Fruit fly (Drosophila melanogaster) S2 (cell line): ENCODE measurements around the gene drm.

ENCODE experiments used
- CG8478 ChIP-seq: fragments of >200 bp; optimal IDR thresholded peaks from 2 replicates; lab custom pipeline; 2018
- CTCF ChIP-seq, 2 experiments: fragments of >200 bp; optimal IDR thresholded peaks; 2 replicates each; lab custom pipeline; 2018

drm gene

dm6 chr2L:3558299-3558698 is 19.3 kb downstream of the drm start:
- TF ChIP-seq CTCF (optimal IDR thresholded peaks at IDR 0.05; lab: Kevin White, UChicago) (no peak), CG8478 (lab: Kevin White, UChicago) (no peak)

DNA sequence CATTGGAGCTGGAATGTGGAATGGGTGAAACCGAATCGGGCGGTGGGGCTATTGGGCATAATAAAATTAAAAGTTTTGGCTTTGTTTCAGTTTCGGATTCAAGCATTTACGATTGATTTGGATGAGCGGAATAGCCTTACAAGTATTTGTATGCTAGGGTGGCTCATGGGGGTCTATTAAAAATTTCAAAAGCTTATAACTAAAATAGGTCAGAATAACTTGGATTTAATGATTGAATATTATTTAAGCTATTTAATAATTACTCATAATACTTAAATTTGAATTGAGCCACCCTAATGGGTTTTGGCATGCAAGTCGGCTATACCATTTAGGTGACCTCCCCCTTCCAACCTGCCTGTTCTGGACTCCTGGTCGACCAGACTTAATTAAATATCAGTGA is 20.6 kb downstream of the drm start:
- no peak for TF ChIP-seq CG8478 (lab: Kevin White, UChicago)
- TF ChIP-seq CTCF (optimal IDR thresholded peaks at IDR 0.05; lab: Kevin White, UChicago), result no peak

- no peak for TF ChIP-seq CG8478 (lab: Kevin White, UChicago)
Measured at dm6 chr2L:3562435-3562834, 23.4 kb downstream of the drm start.

- TF ChIP-seq CG8478 (lab: Kevin White, UChicago) (no peak), CTCF (optimal IDR thresholded peaks at IDR 0.05; lab: Kevin White, UChicago) (no peak)
Measured at dm6 chr2L:3564556-3564955, 25.5 kb downstream of the drm start.

- TF ChIP-seq CTCF (optimal IDR thresholded peaks at IDR 0.05; lab: Kevin White, UChicago), result no peak
- no peak for TF ChIP-seq CG8478 (lab: Kevin White, UChicago)
Measured at dm6 chr2L:3566532-3566931, 27.5 kb downstream of the drm start.

DNA sequence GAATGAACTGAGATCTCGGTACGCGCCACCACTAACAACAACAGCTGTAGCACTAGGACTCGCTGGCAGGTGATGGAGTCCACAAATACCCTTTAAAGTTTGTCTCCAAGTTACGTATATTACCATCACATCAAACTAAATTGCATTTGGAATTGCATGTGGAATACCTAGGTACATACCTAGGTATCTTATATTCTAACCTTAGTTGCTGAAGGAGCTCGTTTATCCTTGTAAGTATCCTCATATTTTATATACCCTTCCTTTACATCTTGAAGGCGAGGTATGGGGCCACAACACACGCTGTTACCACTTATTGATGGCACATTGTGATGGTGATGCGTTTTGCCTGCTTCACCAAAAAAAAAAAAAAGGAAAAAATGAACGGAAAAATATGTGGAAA is 28.3 kb downstream of the drm start:
- TF ChIP-seq CG8478 (lab: Kevin White, UChicago) (no peak), CTCF (optimal IDR thresholded peaks at IDR 0.05; lab: Kevin White, UChicago) (no peak)

DNA sequence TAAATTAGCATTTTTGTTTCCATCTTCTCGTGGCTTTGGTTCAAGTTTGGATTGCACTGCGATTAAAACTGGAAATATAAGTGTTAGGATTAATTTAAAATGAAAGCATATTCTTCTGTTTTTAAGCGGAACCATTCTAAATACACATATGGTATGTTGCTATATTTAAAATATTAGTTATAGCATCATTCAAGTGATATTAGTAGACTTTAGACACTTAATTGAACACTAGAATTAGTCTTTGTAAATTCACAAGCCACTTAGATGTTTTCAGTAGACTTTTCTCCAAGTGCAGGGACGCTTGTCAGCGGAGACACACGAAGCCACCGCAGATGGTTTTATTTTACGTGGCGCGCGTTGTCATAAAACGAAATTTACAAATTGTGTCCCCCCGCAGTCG is 30.8 kb downstream of the drm start:
- TF ChIP-seq CG8478 (lab: Kevin White, UChicago) (no peak), CTCF (optimal IDR thresholded peaks at IDR 0.05; lab: Kevin White, UChicago) (no peak)

dm6 chr2L:3570566-3570965 is 31.5 kb downstream of the drm start:
- TF ChIP-seq CTCF (optimal IDR thresholded peaks at IDR 0.05; lab: Kevin White, UChicago), result no peak

DNA sequence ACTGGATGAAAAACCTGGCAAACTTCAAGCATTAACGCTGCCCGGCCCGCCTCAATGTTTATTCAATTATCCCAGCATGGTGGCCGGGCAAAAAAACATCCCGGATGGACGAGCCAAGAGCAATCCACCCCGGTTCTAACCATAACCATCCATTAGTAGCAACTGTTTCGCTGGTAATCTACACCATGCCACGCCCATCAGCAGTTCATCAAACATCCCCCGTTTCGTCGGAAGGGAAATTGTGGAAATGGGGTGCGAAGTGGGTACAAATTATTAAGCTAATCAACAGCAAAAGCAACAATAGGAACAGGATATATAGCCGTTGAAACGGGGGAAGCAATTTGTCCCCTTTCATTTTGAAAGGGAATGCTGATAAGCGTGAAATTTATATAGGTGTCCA is 32.4 kb downstream of the drm start:
- TF ChIP-seq CG8478 (lab: Kevin White, UChicago) (no peak), CTCF (optimal IDR thresholded peaks at IDR 0.05; lab: Kevin White, UChicago) (no peak)

DNA sequence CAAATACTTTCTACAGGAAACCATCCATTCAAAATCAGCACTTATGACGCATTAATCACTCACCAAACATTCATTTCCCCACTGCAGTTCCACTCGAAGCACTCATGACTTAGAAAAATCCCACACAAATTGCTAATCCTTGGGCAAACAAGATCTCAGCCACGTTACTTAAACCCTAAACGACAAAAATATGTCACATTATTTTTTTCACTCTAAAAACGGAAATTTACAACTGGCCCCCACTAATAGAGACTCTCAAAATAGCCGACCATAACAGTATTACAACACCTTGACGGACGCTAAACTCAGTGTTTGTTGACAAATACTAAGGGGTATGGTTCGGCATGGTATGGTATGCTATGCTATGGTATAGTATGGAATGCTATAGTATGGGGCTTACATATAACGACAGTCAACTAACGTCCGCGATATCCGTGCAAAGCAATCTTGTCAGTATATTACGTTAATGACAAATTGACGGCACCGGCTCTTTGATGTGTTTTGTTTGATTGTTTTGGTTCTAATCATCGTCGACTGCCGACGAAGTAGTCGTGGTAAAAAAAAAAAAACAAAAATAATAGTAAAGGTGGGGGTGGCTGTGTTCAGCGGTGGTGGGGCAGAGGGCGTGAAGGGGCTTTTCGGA is 33.6 kb downstream of the drm start:
- TF ChIP-seq CG8478 (lab: Kevin White, UChicago) (no peak), CTCF (optimal IDR thresholded peaks at IDR 0.05; lab: Kevin White, UChicago) (no peak)

dm6 chr2L:3573172-3573755 is 34.2 kb downstream of the drm start:
- TF ChIP-seq CTCF (optimal IDR thresholded peaks at IDR 0.05; lab: Kevin White, UChicago), result no peak

DNA sequence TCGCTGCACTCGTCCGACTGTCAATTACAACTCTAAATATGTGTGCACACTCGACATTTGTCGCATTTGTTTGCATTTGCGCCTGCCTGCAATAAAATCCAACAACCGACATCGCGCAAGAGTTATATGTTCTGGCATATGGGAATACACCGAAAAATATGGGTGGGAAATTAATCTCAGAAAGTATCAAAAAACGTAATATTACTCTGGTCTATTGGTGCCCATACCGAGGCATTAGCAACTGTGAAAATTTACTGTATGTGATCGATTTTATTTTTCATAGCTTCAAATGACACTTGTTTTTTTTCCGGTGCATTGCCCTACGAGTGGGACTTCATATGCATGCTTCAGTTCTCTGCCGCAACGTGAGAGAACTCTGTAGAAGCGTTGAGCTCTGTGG is 34.9 kb downstream of the drm start:
- TF ChIP-seq CTCF (optimal IDR thresholded peaks at IDR 0.05; lab: Kevin White, UChicago) (no peak), CG8478 (lab: Kevin White, UChicago) (no peak)

DNA sequence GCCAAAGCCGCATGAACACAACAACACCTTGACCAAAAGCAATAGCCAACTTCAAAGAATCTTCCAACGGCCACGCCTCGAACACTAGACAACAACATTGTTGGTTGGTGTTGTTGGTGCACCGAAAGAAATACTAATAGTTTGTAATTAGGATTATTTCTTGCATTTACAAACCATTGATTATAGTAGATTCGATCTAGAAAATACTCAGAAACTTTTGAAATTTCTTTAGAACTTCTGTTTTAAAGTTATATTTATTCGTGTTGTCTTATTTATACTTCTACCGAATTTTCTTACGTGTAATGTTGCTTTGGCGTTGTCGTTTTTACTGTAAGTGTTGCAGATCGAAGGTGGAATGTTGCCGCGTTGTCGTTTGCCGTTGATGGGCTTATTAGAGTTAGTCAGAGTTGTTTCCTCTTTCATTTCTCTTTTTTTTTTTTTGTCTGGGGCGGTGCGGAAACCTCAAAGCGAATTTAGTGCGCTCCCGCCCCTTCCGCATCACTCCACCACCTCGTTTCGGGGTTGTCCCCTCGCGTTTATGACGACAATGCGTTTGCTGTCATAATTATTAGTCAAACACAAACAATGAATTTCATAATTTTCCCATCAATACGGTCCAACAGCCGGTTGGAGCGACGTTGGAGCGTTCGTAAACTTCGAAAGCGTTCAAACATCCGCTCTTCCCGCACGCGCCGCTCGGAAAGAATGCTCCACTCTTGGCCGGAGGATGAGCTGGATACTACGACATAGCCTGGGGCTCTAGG is 36.8 kb downstream of the drm start, which contains the start of gene CG43815:
Gene CG43815, plus strand, starts transcription at position 532 of the 764 bp plus-strand sequence.
- TF ChIP-seq CTCF (optimal IDR thresholded peaks at IDR 0.05; lab: Kevin White, UChicago) (no peak), CG8478 (lab: Kevin White, UChicago) (no peak)

DNA sequence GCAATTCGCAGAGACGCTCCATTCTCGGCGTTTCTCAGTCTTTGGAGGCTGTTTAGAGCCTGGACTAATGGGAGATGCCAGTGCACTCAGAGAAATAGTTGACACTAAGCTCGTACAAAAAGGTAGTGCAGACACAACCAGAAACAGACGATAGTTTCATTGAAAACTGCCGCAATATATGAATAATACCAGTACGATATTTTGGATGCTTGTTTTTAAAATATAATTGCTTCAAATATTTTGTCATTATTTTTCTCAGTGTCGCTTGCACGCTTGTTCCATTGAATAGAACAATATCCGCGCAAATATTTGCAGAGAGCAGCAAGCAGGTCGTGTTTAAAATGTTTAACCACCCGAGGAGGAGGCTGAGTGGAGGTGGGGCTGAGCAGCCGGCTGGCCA is 37.5 kb downstream of the drm start:
- no peak for TF ChIP-seq CTCF (optimal IDR thresholded peaks at IDR 0.05; lab: Kevin White, UChicago)
- TF ChIP-seq CG8478 (lab: Kevin White, UChicago), result no peak

DNA sequence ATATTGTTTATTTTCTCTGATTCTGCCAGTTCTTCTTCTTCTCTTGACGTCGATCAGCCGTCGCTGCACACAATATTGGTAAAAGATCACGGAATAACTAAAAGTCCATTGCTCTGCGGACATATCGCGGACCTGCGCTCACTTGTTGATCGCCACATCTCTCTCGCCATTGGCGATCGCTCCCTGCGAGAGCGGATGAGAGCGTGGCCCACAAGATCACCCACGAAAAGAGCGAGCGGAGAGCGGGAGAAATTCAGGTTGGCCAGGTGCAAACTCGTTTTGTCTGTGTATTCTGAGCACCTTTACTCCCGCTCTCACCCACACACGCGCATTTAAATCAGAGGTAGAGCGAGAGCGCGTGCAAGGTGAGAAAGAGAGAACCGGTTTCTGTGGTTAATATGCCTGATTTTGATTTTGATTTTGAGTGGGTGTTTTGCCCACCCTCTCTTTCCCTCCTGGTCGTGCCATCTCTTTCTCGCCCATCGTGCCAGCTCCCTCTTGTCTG is 41.7 kb downstream of the drm start, which contains the start of gene sob:
Gene sob, minus strand, starts transcription at position 102 of the 505 bp plus-strand sequence.
- TF ChIP-seq CTCF (optimal IDR thresholded peaks at IDR 0.05; lab: Kevin White, UChicago), result no peak
- no peak for TF ChIP-seq CG8478 (lab: Kevin White, UChicago)
